Fruit fly (Drosophila melanogaster) whole organism, embryonic: ENCODE measurements around the gene CG7564.

Source experiments
- CG11085 ChIP-seq: fragments of 200-800 bp; sonication (Bioruptor generic); IDR thresholded peaks from 2 replicates; pipeline ENCODE4 v1.3.6; 2022; ENCODE audit warnings: missing biosample characterization, missing genetic modification characterization
- CG11093 ChIP-seq: fragments of 200-800 bp; sonication (Bioruptor generic); IDR thresholded peaks from 3 replicates; pipeline ENCODE4 v1.3.6; 2022; ENCODE audit warnings: missing biosample characterization, missing genetic modification characterization
- CG14667 ChIP-seq: fragments of 200-800 bp; sonication (Bioruptor generic); IDR thresholded peaks from 2 replicates; pipeline ENCODE4 v1.3.6; 2022; ENCODE audit warnings: missing biosample characterization, missing genetic modification characterization
- CG14860 ChIP-seq: fragments of 200-800 bp; sonication (Bioruptor generic); IDR thresholded peaks from 3 replicates; pipeline ENCODE4 v1.3.6; 2022; ENCODE audit warnings: missing biosample characterization, missing genetic modification characterization; ENCODE audit not compliant: partially characterized antibody
- CG15011 ChIP-seq: fragments of 200-800 bp; sonication (Bioruptor generic); optimal IDR thresholded peaks from 3 replicates; lab custom pipeline; 2018; ENCODE audit warnings: missing biosample characterization, mild to moderate bottlenecking, missing genetic modification characterization
- CG18011 ChIP-seq: fragments of 200-800 bp; sonication (Bioruptor generic); optimal IDR thresholded peaks from 2 replicates; lab custom pipeline; 2017; ENCODE audit warnings: missing biosample characterization, missing genetic modification characterization, mild to moderate bottlenecking, moderate library complexity, missing genotype
- CG1832 ChIP-seq: fragments of 200-800 bp; sonication (Bioruptor generic); optimal IDR thresholded peaks from 2 replicates; lab custom pipeline; 2017; ENCODE audit warnings: missing biosample characterization, mild to moderate bottlenecking, missing genetic modification characterization, inconsistent platforms
- CG2875 ChIP-seq: fragments of 200-800 bp; sonication (Bioruptor generic); optimal IDR thresholded peaks from 2 replicates; lab custom pipeline; 2017; ENCODE audit warnings: missing biosample characterization, mild to moderate bottlenecking, missing genetic modification characterization, missing genetic modification reagents
- CG30431 ChIP-seq: fragments of 200-800 bp; sonication (Bioruptor generic); optimal IDR thresholded peaks from 2 replicates; lab custom pipeline; 2017; ENCODE audit warnings: missing biosample characterization, missing genetic modification characterization
- CG43689 ChIP-seq: fragments of 200-800 bp; sonication (Bioruptor generic); IDR thresholded peaks from 2 replicates; pipeline ENCODE4 v1.3.6; 2022; ENCODE audit warnings: missing biosample characterization, missing genetic modification characterization
- CG4707 ChIP-seq: fragments of 200-800 bp; sonication (Bioruptor generic); optimal IDR thresholded peaks from 2 replicates; lab custom pipeline; 2018; ENCODE audit warnings: missing biosample characterization, mild to moderate bottlenecking, missing genetic modification characterization, moderate library complexity
- CG5180 ChIP-seq: fragments of 200-800 bp; sonication (Bioruptor generic); optimal IDR thresholded peaks from 3 replicates; lab custom pipeline; 2017; ENCODE audit warnings: missing biosample characterization, missing genetic modification characterization, mild to moderate bottlenecking, moderate library complexity, missing genetic modification reagents
- CG6272 ChIP-seq: fragments of 200-800 bp; sonication (Bioruptor generic); IDR thresholded peaks from 2 replicates; pipeline ENCODE4 v1.3.6; 2022; ENCODE audit warnings: missing biosample characterization, missing genetic modification characterization
- CG6791 ChIP-seq: fragments of 200-800 bp; sonication (Bioruptor generic); IDR thresholded peaks from 3 replicates; pipeline ENCODE4 v1.3.6; 2022; ENCODE audit warnings: missing biosample characterization, missing genetic modification characterization; ENCODE audit not compliant: partially characterized antibody
- CG8089 ChIP-seq: fragments of 200-800 bp; sonication (Bioruptor generic); optimal IDR thresholded peaks from 3 replicates; lab custom pipeline; 2016; ENCODE audit warnings: missing biosample characterization, missing genetic modification characterization
- CHES-1-like ChIP-seq: fragments of 200-800 bp; sonication (Bioruptor generic); optimal IDR thresholded peaks from 2 replicates; lab custom pipeline; 2016; ENCODE audit warnings: missing biosample characterization, missing genetic modification characterization
- Camta ChIP-seq: fragments of 200-800 bp; sonication (Bioruptor generic); optimal IDR thresholded peaks from 2 replicates; lab custom pipeline; 2016; ENCODE audit warnings: missing biosample characterization, missing genetic modification characterization
- HLH54F ChIP-seq: fragments of 200-800 bp; sonication (Bioruptor generic); optimal IDR thresholded peaks from 3 replicates; lab custom pipeline; 2016; ENCODE audit warnings: missing biosample characterization, missing genetic modification characterization
- Hmx ChIP-seq: fragments of 200-800 bp; sonication (Bioruptor generic); optimal IDR thresholded peaks from 2 replicates; lab custom pipeline; 2016; ENCODE audit warnings: missing biosample characterization, missing genetic modification characterization
- Pdp1 ChIP-seq, 2 experiments: fragments of 200-800 bp; sonication (Bioruptor generic); optimal IDR thresholded peaks; 3 replicates each; lab custom pipeline; 2016; ENCODE audit warnings: missing biosample characterization in 2 of 2, missing genetic modification characterization in 2 of 2, mild to moderate bottlenecking in 1 of 2, moderate library complexity in 1 of 2
- Poxn ChIP-seq: fragments of 200-800 bp; sonication (Bioruptor generic); IDR thresholded peaks from 2 replicates; pipeline ENCODE4 v1.3.6; 2022; ENCODE audit warnings: missing biosample characterization, missing genetic modification characterization
- Ptx1 ChIP-seq: fragments of 200-800 bp; sonication (Bioruptor generic); IDR thresholded peaks from 2 replicates; pipeline ENCODE4 v1.3.6; 2022; ENCODE audit warnings: missing biosample characterization, missing genetic modification characterization
- Rfx ChIP-seq: fragments of 200-800 bp; sonication (Bioruptor generic); IDR thresholded peaks from 2 replicates; pipeline ENCODE4 v1.3.6; 2022; ENCODE audit warnings: missing biosample characterization, missing genetic modification characterization
- Rx ChIP-seq: fragments of 200-800 bp; sonication (Bioruptor generic); IDR thresholded peaks from 2 replicates; pipeline ENCODE4 v1.3.6; 2022; ENCODE audit warnings: missing biosample characterization, missing genetic modification characterization
- Scr ChIP-seq: fragments of 200-800 bp; sonication (Bioruptor generic); IDR thresholded peaks from 2 replicates; pipeline ENCODE4 v1.3.6; 2022; ENCODE audit warnings: missing biosample characterization, missing genetic modification characterization; ENCODE audit not compliant: partially characterized antibody
- Sin3A ChIP-seq: fragments of >200 bp; optimal IDR thresholded peaks from 2 replicates; lab custom pipeline; 2018
- Vsx1 ChIP-seq: fragments of 200-800 bp; sonication (Bioruptor generic); optimal IDR thresholded peaks from 2 replicates; lab custom pipeline; 2017; ENCODE audit warnings: missing biosample characterization, mild to moderate bottlenecking, missing genetic modification characterization, missing genetic modification reagents
- Xrp1 ChIP-seq: fragments of 200-800 bp; sonication (Bioruptor generic); IDR thresholded peaks from 2 replicates; pipeline ENCODE4 v1.3.6; 2022; ENCODE audit warnings: missing biosample characterization, missing genetic modification characterization
- abd-A ChIP-seq: fragments of 200-800 bp; sonication (Bioruptor generic); optimal IDR thresholded peaks from 3 replicates; lab custom pipeline; 2019; ENCODE audit warnings: missing biosample characterization, mild to moderate bottlenecking, missing genetic modification characterization, moderate library complexity
- ara ChIP-seq: fragments of 200-800 bp; sonication (Bioruptor generic); IDR thresholded peaks from 2 replicates; pipeline ENCODE4 v1.3.6; 2022; ENCODE audit warnings: missing biosample characterization, missing genetic modification characterization
- ato ChIP-seq: fragments of 200-800 bp; sonication (Bioruptor generic); IDR thresholded peaks from 2 replicates; pipeline ENCODE4 v1.3.6; 2022; ENCODE audit warnings: missing biosample characterization, missing genetic modification characterization; ENCODE audit not compliant: partially characterized antibody
- bab2 ChIP-seq: fragments of 200-800 bp; sonication (Bioruptor generic); optimal IDR thresholded peaks from 2 replicates; lab custom pipeline; 2016; ENCODE audit warnings: missing biosample characterization, missing genetic modification characterization
- dpn ChIP-seq, 2 experiments: fragments of 200-800 bp; sonication (Bioruptor generic); optimal IDR thresholded peaks; 3 replicates each; lab custom pipeline; 2016; ENCODE audit warnings: missing biosample characterization in 2 of 2, missing genetic modification characterization in 2 of 2
- ems ChIP-seq: fragments of 200-800 bp; sonication (Bioruptor generic); optimal IDR thresholded peaks from 3 replicates; lab custom pipeline; 2016; ENCODE audit warnings: missing biosample characterization, missing genetic modification characterization
- fd96Cb ChIP-seq: fragments of 200-800 bp; sonication (Bioruptor generic); optimal IDR thresholded peaks from 2 replicates; lab custom pipeline; 2018; ENCODE audit warnings: missing biosample characterization, mild to moderate bottlenecking, missing genetic modification characterization, moderate library complexity
- fu2 ChIP-seq: fragments of 200-800 bp; sonication (Bioruptor generic); optimal IDR thresholded peaks from 2 replicates; lab custom pipeline; 2016; ENCODE audit warnings: missing biosample characterization, missing genetic modification characterization
- gfzf ChIP-seq: fragments of 200-800 bp; sonication (Bioruptor generic); optimal IDR thresholded peaks from 2 replicates; lab custom pipeline; 2016; ENCODE audit warnings: missing biosample characterization, mild to moderate bottlenecking, missing genetic modification characterization, moderate library complexity
- lola ChIP-seq, 3 experiments: fragments of >200 bp in 2 of 3; fragments of 200-800 bp in 1 of 3; sonication (Bioruptor generic) in 1 of 3; optimal IDR thresholded peaks; 2 replicates each; lab custom pipeline; 2017 to 2019; ENCODE audit warnings: missing biosample characterization in 3 of 3, missing genetic modification characterization in 3 of 3, mild to moderate bottlenecking in 1 of 3, moderate library complexity in 1 of 3
- odd ChIP-seq: fragments of 200-800 bp; sonication (Bioruptor generic); optimal IDR thresholded peaks from 2 replicates; lab custom pipeline; 2017; ENCODE audit warnings: missing biosample characterization, mild to moderate bottlenecking, missing genetic modification characterization
- onecut ChIP-seq: fragments of 200-800 bp; sonication (Bioruptor generic); IDR thresholded peaks from 2 replicates; pipeline ENCODE4 v1.3.6; 2022; ENCODE audit warnings: missing biosample characterization, missing genetic modification characterization
- pb ChIP-seq: fragments of 200-800 bp; sonication (Bioruptor generic); optimal IDR thresholded peaks from 3 replicates; lab custom pipeline; 2016; ENCODE audit warnings: missing biosample characterization, missing genetic modification characterization
- pros ChIP-seq: fragments of 200-800 bp; sonication (Bioruptor generic); optimal IDR thresholded peaks from 3 replicates; lab custom pipeline; 2019; ENCODE audit warnings: missing biosample characterization, mild to moderate bottlenecking, missing genetic modification characterization, moderate library complexity
- rib ChIP-seq: fragments of 200-800 bp; sonication (Bioruptor generic); IDR thresholded peaks from 2 replicates; pipeline ENCODE4 v1.3.6; 2022; ENCODE audit warnings: missing biosample characterization, missing genetic modification characterization
- schlank ChIP-seq: fragments of 200-800 bp; sonication (Bioruptor generic); optimal IDR thresholded peaks from 2 replicates; lab custom pipeline; 2018; ENCODE audit warnings: missing biosample characterization, mild to moderate bottlenecking, missing genetic modification characterization
- scrt ChIP-seq: fragments of 200-800 bp; sonication (Bioruptor generic); optimal IDR thresholded peaks from 2 replicates; lab custom pipeline; 2018; ENCODE audit warnings: missing biosample characterization, mild to moderate bottlenecking, missing genetic modification characterization, moderate library complexity
- shn ChIP-seq: fragments of 200-800 bp; sonication (Bioruptor generic); optimal IDR thresholded peaks from 3 replicates; lab custom pipeline; 2016; ENCODE audit warnings: missing biosample characterization, missing genetic modification characterization
- slp2 ChIP-seq: fragments of 200-800 bp; sonication (Bioruptor generic); optimal IDR thresholded peaks from 2 replicates; lab custom pipeline; 2016; ENCODE audit warnings: missing biosample characterization, missing genetic modification characterization
- unc-4 ChIP-seq: fragments of 200-800 bp; sonication (Bioruptor generic); IDR thresholded peaks from 2 replicates; pipeline ENCODE4 v1.3.6; 2022; ENCODE audit warnings: missing biosample characterization, missing genetic modification characterization; ENCODE audit not compliant: partially characterized antibody
- usp ChIP-seq: fragments of >200 bp; optimal IDR thresholded peaks from 2 replicates; lab custom pipeline; 2017; ENCODE audit warnings: missing biosample characterization, missing genetic modification characterization
- vfl ChIP-seq: fragments of 200-800 bp; sonication (Bioruptor generic); optimal IDR thresholded peaks from 2 replicates; lab custom pipeline; 2016; ENCODE audit warnings: missing biosample characterization, missing genetic modification characterization

CG7564 gene

dm6 chr3L:17474711-17475451, 39.2 kb upstream of the CG7564 start, which contains the start of the genes UQCR-Q and CG46525 (continued):
- TF ChIP-seq abd-A (tag; lab: Kevin White, UChicago) (no peak), bab2 (GFP tag; lab: Kevin White, UChicago) (no peak), gfzf (GFP tag; lab: Kevin White, UChicago) (peak; percentile 99), odd (GFP tag; lab: Kevin White, UChicago) (no peak), CG6272 (no peak), CG2875 (GFP tag; lab: Kevin White, UChicago) (no peak), ems (no peak), Camta (no peak), CG1832 (GFP tag; lab: Kevin White, UChicago) (no peak), CG8089 (GFP tag; lab: Kevin White, UChicago) (no peak), pb (GFP tag; lab: Kevin White, UChicago) (no peak), CG5180 (GFP tag; lab: Kevin White, UChicago) (no peak), CG30431 (GFP tag; lab: Kevin White, UChicago) (no peak), CG15011 (GFP tag; lab: Kevin White, UChicago) (no peak), HLH54F (GFP tag; lab: Kevin White, UChicago) (peak; percentile 0), fd96Cb (tag; lab: Kevin White, UChicago) (no peak), CG6791 (GFP tag; lab: Robert Waterston, UW) (no peak), CG14667 (GFP tag; lab: Robert Waterston, UW) (no peak), Vsx1 (GFP tag; lab: Kevin White, UChicago) (no peak), rib (no peak), fu2 (GFP tag; lab: Kevin White, UChicago) (no peak), CHES-1-like (GFP tag; lab: Kevin White, UChicago) (no peak), CG14860 (GFP tag; lab: Robert Waterston, UW) (no peak), CG4707 (GFP tag; lab: Kevin White, UChicago) (no peak), usp (GFP tag; lab: Kevin White, UChicago) (no peak), schlank (no peak), Xrp1 (GFP tag; lab: Robert Waterston, UW) (no peak), slp2 (no peak), CG11085 (GFP tag; lab: Robert Waterston, UW) (no peak), Pdp1 (GFP tag; optimal IDR thresholded peaks at IDR 0.05; lab: Kevin White, UChicago) (peak in 1 of 2 experiments; percentile 96), Sin3A (lab: Kevin White, UChicago) (peak; percentile 25), ato (no peak), CG18011 (GFP tag; lab: Kevin White, UChicago) (no peak), Poxn (GFP tag; lab: Robert Waterston, UW) (no peak), pros (no peak), CG43689 (GFP tag; lab: Robert Waterston, UW) (no peak), vfl (GFP tag; lab: Kevin White, UChicago) (no peak), CG11093 (GFP tag; lab: Robert Waterston, UW) (no peak), Hmx (GFP tag; lab: Kevin White, UChicago) (no peak), Rfx (GFP tag; lab: Robert Waterston, UW) (no peak), dpn (GFP tag; optimal IDR thresholded peaks at IDR 0.05; lab: Kevin White, UChicago) (no peak), Rx (no peak), Scr (peak; percentile 20), ara (GFP tag; lab: Robert Waterston, UW) (no peak), unc-4 (0 out of 2 replicates have a peak, but pooled peaks have one; percentile 36), scrt (GFP tag; lab: Kevin White, UChicago) (no peak), lola (GFP tag; optimal IDR thresholded peaks at IDR 0.05; lab: Kevin White, UChicago) (no peak), shn (GFP tag; lab: Kevin White, UChicago) (no peak), Ptx1 (no peak), onecut (GFP tag; lab: Robert Waterston, UW) (no peak)
